Worm (Caenorhabditis elegans) whole organism, midembryonic: ENCODE data around the gene stg-1.

Source experiments
- T22C8.4 ChIP-seq: fragments of 200-800 bp; sonication (Bioruptor generic); IDR thresholded peaks from 2 replicates; pipeline ENCODE4 v1.3.6; 2022; ENCODE audit warnings: missing genetic modification characterization, missing compliant biosample characterization
- flt-1 ChIP-seq: fragments of 200-800 bp; sonication (Bioruptor generic); IDR thresholded peaks from 2 replicates; pipeline ENCODE4 v1.3.6; 2022; ENCODE audit warnings: missing genetic modification characterization, missing compliant biosample characterization
- ref-1 ChIP-seq: fragments of 200-800 bp; sonication (Bioruptor generic); conservative IDR thresholded peaks from 2 replicates; pipeline ENCODE4 v1.3.6; 2022; ENCODE audit warnings: missing genetic modification reagents, missing genetic modification characterization, missing compliant biosample characterization
- tab-1 ChIP-seq: fragments of 200-800 bp; sonication (Bioruptor generic); IDR thresholded peaks from 2 replicates; pipeline ENCODE4 v1.3.6; 2022; ENCODE audit warnings: missing genetic modification characterization, missing compliant biosample characterization
- ztf-23 ChIP-seq: fragments of 200-800 bp; sonication (Bioruptor generic); IDR thresholded peaks from 2 replicates; pipeline ENCODE4 v1.3.6; 2022; ENCODE audit warnings: missing genetic modification reagents, missing genetic modification characterization, missing compliant biosample characterization

- TF ChIP-seq T22C8.4 (GFP tag; lab: Robert Waterston, UW) (no peak), flt-1 (GFP tag; lab: Robert Waterston, UW) (no peak), tab-1 (GFP tag; lab: Robert Waterston, UW) (no peak), ref-1 (GFP tag; lab: Robert Waterston, UW) (no peak), ztf-23 (no peak)
Measured at ce11 chrII:10016013-10016412, 44.4 kb downstream of the stg-1 start, which contains the start of gene lec-2.
